Worm (Caenorhabditis elegans) whole organism, late embryonic: ENCODE results near the gene cmd-1.
"Not testable (repeated sequence)": the region's sequence is repeated elsewhere in the genome, so short reads cannot be mapped to it uniquely, and the experiment has no call there.

Experiments used
- C08G9.2 ChIP-seq: sonication (generic microtip); optimal IDR thresholded peaks from 2 replicates; lab custom pipeline; 2016; ENCODE audit warnings: mild to moderate bottlenecking, missing genetic modification characterization, moderate library complexity, missing compliant biosample characterization
- F13H6.1 ChIP-seq: sonication (generic microtip); optimal IDR thresholded peaks from 2 replicates; lab custom pipeline; 2016; ENCODE audit warnings: missing genetic modification characterization, missing compliant biosample characterization
- Y22D7AL.16 ChIP-seq: sonication (generic microtip); optimal IDR thresholded peaks from 2 replicates; lab custom pipeline; 2016; ENCODE audit warnings: missing genetic modification characterization, missing compliant biosample characterization
- ahr-1 ChIP-seq: sonication (generic microtip); optimal IDR thresholded peaks from 2 replicates; lab custom pipeline; 2016; ENCODE audit warnings: missing genetic modification characterization, missing compliant biosample characterization
- ama-1 ChIP-seq: fragments of 150-350 bp; optimal IDR thresholded peaks from 2 replicates; lab custom pipeline; 2014
- ceh-14 ChIP-seq: sonication (generic microtip); optimal IDR thresholded peaks from 2 replicates; lab custom pipeline; 2016; ENCODE audit warnings: missing genotype, missing genetic modification characterization, missing compliant biosample characterization
- ceh-18 ChIP-seq: sonication (generic microtip); optimal IDR thresholded peaks from 2 replicates; lab custom pipeline; 2016; ENCODE audit warnings: missing genetic modification characterization, missing compliant biosample characterization
- ceh-19 ChIP-seq: fragments of 200-800 bp; sonication (Bioruptor generic); optimal IDR thresholded peaks from 2 replicates; lab custom pipeline; 2018; ENCODE audit warnings: mild to moderate bottlenecking, missing genetic modification characterization, missing compliant biosample characterization
- ceh-2 ChIP-seq: sonication (generic microtip); optimal IDR thresholded peaks from 2 replicates; lab custom pipeline; 2016; ENCODE audit warnings: missing genotype, missing genetic modification characterization, missing compliant biosample characterization
- ceh-22 ChIP-seq: sonication (generic microtip); optimal IDR thresholded peaks from 2 replicates; lab custom pipeline; 2017; ENCODE audit warnings: missing biosample characterization, missing genetic modification characterization
- ceh-31 ChIP-seq: sonication (generic microtip); optimal IDR thresholded peaks from 2 replicates; lab custom pipeline; 2016; ENCODE audit warnings: missing genetic modification characterization, missing compliant biosample characterization
- ceh-34 ChIP-seq: sonication (generic microtip); optimal IDR thresholded peaks from 2 replicates; lab custom pipeline; 2016; ENCODE audit warnings: mild to moderate bottlenecking, missing genetic modification characterization, missing compliant biosample characterization
- ceh-45 ChIP-seq: fragments of 200-800 bp; sonication (Bioruptor generic); IDR thresholded peaks from 2 replicates; pipeline ENCODE4 v1.3.6; 2022; ENCODE audit warnings: missing genetic modification reagents, missing genetic modification characterization, missing compliant biosample characterization
- ceh-6 ChIP-seq: fragments of 200-800 bp; sonication (Bioruptor generic); optimal IDR thresholded peaks from 2 replicates; lab custom pipeline; 2018; ENCODE audit warnings: mild to moderate bottlenecking, missing genetic modification characterization, missing compliant biosample characterization
- ceh-9 ChIP-seq: sonication (generic microtip); optimal IDR thresholded peaks from 2 replicates; lab custom pipeline; 2016; ENCODE audit warnings: mild to moderate bottlenecking, missing genetic modification characterization, inconsistent platforms, missing compliant biosample characterization
- dmd-4 ChIP-seq: sonication (generic microtip); optimal IDR thresholded peaks from 2 replicates; lab custom pipeline; 2016; ENCODE audit warnings: borderline replicate concordance, missing genetic modification characterization, missing compliant biosample characterization
- elt-2 ChIP-seq: sonication (generic microtip); optimal IDR thresholded peaks from 2 replicates; lab custom pipeline; 2016; ENCODE audit warnings: missing genetic modification reagents, missing genetic modification characterization, missing compliant biosample characterization
- elt-4 ChIP-seq: sonication (generic microtip); optimal IDR thresholded peaks from 2 replicates; lab custom pipeline; 2016; ENCODE audit warnings: missing genetic modification characterization, missing compliant biosample characterization
- ets-4 ChIP-seq: sonication (generic microtip); optimal IDR thresholded peaks from 2 replicates; lab custom pipeline; 2016; ENCODE audit warnings: missing genetic modification characterization, missing compliant biosample characterization
- fax-1 ChIP-seq: sonication (generic microtip); optimal IDR thresholded peaks from 2 replicates; lab custom pipeline; 2016; ENCODE audit warnings: missing genotype, missing genetic modification characterization, missing compliant biosample characterization
- fkh-6 ChIP-seq: sonication (generic microtip); optimal IDR thresholded peaks from 2 replicates; lab custom pipeline; 2016; ENCODE audit warnings: missing genetic modification characterization, missing compliant biosample characterization
- gmeb-2 ChIP-seq: sonication (generic microtip); optimal IDR thresholded peaks from 2 replicates; lab custom pipeline; 2016; ENCODE audit warnings: missing genetic modification characterization, inconsistent platforms, missing compliant biosample characterization
- hlh-30 ChIP-seq: sonication (generic microtip); optimal IDR thresholded peaks from 2 replicates; lab custom pipeline; 2017; ENCODE audit warnings: antibody characterized with exemption, missing genetic modification characterization, missing compliant biosample characterization; ENCODE audit not compliant: insufficient read depth
- hlh-6 ChIP-seq: sonication (generic microtip); optimal IDR thresholded peaks from 2 replicates; lab custom pipeline; 2016; ENCODE audit warnings: missing genotype, missing genetic modification characterization, missing compliant biosample characterization
- hlh-8 ChIP-seq: sonication (generic microtip); optimal IDR thresholded peaks from 2 replicates; lab custom pipeline; 2016; ENCODE audit warnings: missing genotype, missing genetic modification characterization, missing compliant biosample characterization
- lim-6 ChIP-seq: sonication (generic microtip); optimal IDR thresholded peaks from 2 replicates; lab custom pipeline; 2016; ENCODE audit warnings: missing genetic modification characterization, missing compliant biosample characterization
- lin-11 ChIP-seq: fragments of 200-800 bp; sonication (Bioruptor generic); optimal IDR thresholded peaks from 2 replicates; lab custom pipeline; 2018; ENCODE audit warnings: mild to moderate bottlenecking, missing genetic modification characterization, missing compliant biosample characterization
- mec-3 ChIP-seq: sonication (generic microtip); optimal IDR thresholded peaks from 2 replicates; lab custom pipeline; 2016; ENCODE audit warnings: borderline replicate concordance, missing genetic modification characterization, missing compliant biosample characterization
- pag-3 ChIP-seq: sonication (generic microtip); optimal IDR thresholded peaks from 2 replicates; lab custom pipeline; 2016; ENCODE audit warnings: missing compliant biosample characterization, missing genetic modification characterization, borderline replicate concordance
- pax-1 ChIP-seq: fragments of 150-350 bp; optimal IDR thresholded peaks from 2 replicates; lab custom pipeline; 2014; ENCODE audit warnings: missing biosample characterization, missing genetic modification characterization
- pqm-1 ChIP-seq: sonication (generic microtip); optimal IDR thresholded peaks from 2 replicates; lab custom pipeline; 2016; ENCODE audit warnings: missing genetic modification characterization, missing compliant biosample characterization
- ref-2 ChIP-seq: sonication (generic microtip); optimal IDR thresholded peaks from 2 replicates; lab custom pipeline; 2016; ENCODE audit warnings: missing genetic modification characterization, missing compliant biosample characterization
- rnt-1 ChIP-seq: sonication (generic microtip); optimal IDR thresholded peaks from 2 replicates; lab custom pipeline; 2016; ENCODE audit warnings: missing genetic modification characterization, missing compliant biosample characterization
- sox-2 ChIP-seq: fragments of 200-800 bp; sonication (Bioruptor generic); IDR thresholded peaks from 2 replicates; pipeline ENCODE4 v1.3.6; 2022; ENCODE audit warnings: missing genetic modification reagents, missing genetic modification characterization, missing compliant biosample characterization
- sox-4 ChIP-seq: sonication (generic microtip); optimal IDR thresholded peaks from 2 replicates; lab custom pipeline; 2017; ENCODE audit warnings: mild to moderate bottlenecking, missing genetic modification characterization, inconsistent platforms, missing compliant biosample characterization
- syd-9 ChIP-seq: sonication (generic microtip); optimal IDR thresholded peaks from 2 replicates; lab custom pipeline; 2016; ENCODE audit warnings: mild to moderate bottlenecking, missing genetic modification characterization, moderate library complexity, missing compliant biosample characterization
- tbx-2 ChIP-seq: sonication (generic microtip); optimal IDR thresholded peaks from 2 replicates; lab custom pipeline; 2016; ENCODE audit warnings: missing genetic modification characterization, missing compliant biosample characterization
- tbx-7 ChIP-seq: sonication (generic microtip); optimal IDR thresholded peaks from 2 replicates; lab custom pipeline; 2016; ENCODE audit warnings: missing genotype, missing genetic modification characterization, missing compliant biosample characterization
- unc-3 ChIP-seq, 2 experiments: fragments of 200-800 bp in 1 of 2; sonication (Bioruptor generic) in 1 of 2; sonication (generic microtip) in 1 of 2; conservative IDR thresholded peaks in 1 of 2; optimal IDR thresholded peaks in 1 of 2; 2 replicates each; pipeline versions ENCODE4 v1.3.6 to Lab custom; 2016 to 2022; ENCODE audit warnings: missing compliant biosample characterization in 2 of 2, missing genetic modification characterization in 2 of 2, missing genetic modification reagents in 1 of 2
- unc-42 ChIP-seq: sonication (generic microtip); optimal IDR thresholded peaks from 2 replicates; lab custom pipeline; 2016; ENCODE audit warnings: missing genotype, missing genetic modification characterization, missing compliant biosample characterization
- unc-86 ChIP-seq: sonication (generic microtip); optimal IDR thresholded peaks from 2 replicates; lab custom pipeline; 2016; ENCODE audit warnings: missing genetic modification characterization, missing compliant biosample characterization
- zip-5 ChIP-seq: sonication (generic microtip); optimal IDR thresholded peaks from 2 replicates; lab custom pipeline; 2016; ENCODE audit warnings: missing genetic modification characterization, missing compliant biosample characterization

Gene cmd-1

ce11 chrV:1195995-1196394 lies 39.9 kb downstream of the cmd-1 start, which contains the start of the genes wrb-1 and Y50D4A.4:
TSS of gene wrb-1 (plus strand) at chrV:1196072.
TSS of gene Y50D4A.4 (minus strand) at chrV:1196127.
- TF ChIP-seq hlh-8 (tag; lab: Kevin White, UChicago): no peak
- peak; percentile 13 for TF ChIP-seq unc-42 (tag; lab: Kevin White, UChicago)
- no peak for TF ChIP-seq pax-1
- peak; percentile 29 for TF ChIP-seq ref-2

ce11 chrV:1197064-1197724 lies 41.1 kb downstream of the cmd-1 start:
- TF ChIP-seq fax-1 (tag; lab: Kevin White, UChicago) (peak; percentile 86), tbx-2 (tag; lab: Kevin White, UChicago) (peak; percentile 86), fkh-6 (tag; lab: Kevin White, UChicago) (peak; percentile 22), ceh-6 (GFP tag; lab: Kevin White, UChicago) (peak; percentile 29), rnt-1 (tag; lab: Kevin White, UChicago) (peak; percentile 84), elt-2 (peak; percentile 29), hlh-8 (tag; lab: Kevin White, UChicago) (peak; percentile 62), ceh-14 (peak; percentile 92), ahr-1 (tag; lab: Kevin White, UChicago) (peak; percentile 19), C08G9.2 (peak; percentile 93), unc-3 (GFP tag; conservative IDR thresholded peaks at IDR 0.05; lab: Robert Waterston, UW) (peak; percentile 59), tbx-7 (peak; percentile 81), ceh-19 (GFP tag; lab: Kevin White, UChicago) (peak; percentile 30), ets-4 (tag; lab: Kevin White, UChicago) (peak; percentile 86), zip-5 (tag; lab: Kevin White, UChicago) (peak; percentile 63), unc-42 (tag; lab: Kevin White, UChicago) (peak; percentile 64), F13H6.1 (tag; lab: Kevin White, UChicago) (peak; percentile 81), pqm-1 (peak; percentile 20), pag-3 (tag; lab: Kevin White, UChicago) (peak; percentile 80), gmeb-2 (tag; lab: Kevin White, UChicago) (peak; percentile 33), syd-9 (tag; lab: Kevin White, UChicago) (peak; percentile 65), lim-6 (tag; lab: Kevin White, UChicago) (peak; percentile 84), ref-2 (peak; percentile 89), mec-3 (peak; percentile 86), hlh-6 (tag; lab: Kevin White, UChicago) (peak; percentile 68), ceh-34 (peak; percentile 83), ceh-2 (tag; lab: Kevin White, UChicago) (peak; percentile 85), ceh-18 (tag; lab: Kevin White, UChicago) (peak; percentile 67), unc-86 (tag; lab: Kevin White, UChicago) (peak; percentile 36), dmd-4 (tag; lab: Kevin White, UChicago) (peak; percentile 83), ceh-31 (tag; lab: Kevin White, UChicago) (peak; percentile 99)
- TF ChIP-seq unc-3 (tag; optimal IDR thresholded peaks at IDR 0.05; lab: Kevin White, UChicago): not testable (repeated sequence)

DNA sequence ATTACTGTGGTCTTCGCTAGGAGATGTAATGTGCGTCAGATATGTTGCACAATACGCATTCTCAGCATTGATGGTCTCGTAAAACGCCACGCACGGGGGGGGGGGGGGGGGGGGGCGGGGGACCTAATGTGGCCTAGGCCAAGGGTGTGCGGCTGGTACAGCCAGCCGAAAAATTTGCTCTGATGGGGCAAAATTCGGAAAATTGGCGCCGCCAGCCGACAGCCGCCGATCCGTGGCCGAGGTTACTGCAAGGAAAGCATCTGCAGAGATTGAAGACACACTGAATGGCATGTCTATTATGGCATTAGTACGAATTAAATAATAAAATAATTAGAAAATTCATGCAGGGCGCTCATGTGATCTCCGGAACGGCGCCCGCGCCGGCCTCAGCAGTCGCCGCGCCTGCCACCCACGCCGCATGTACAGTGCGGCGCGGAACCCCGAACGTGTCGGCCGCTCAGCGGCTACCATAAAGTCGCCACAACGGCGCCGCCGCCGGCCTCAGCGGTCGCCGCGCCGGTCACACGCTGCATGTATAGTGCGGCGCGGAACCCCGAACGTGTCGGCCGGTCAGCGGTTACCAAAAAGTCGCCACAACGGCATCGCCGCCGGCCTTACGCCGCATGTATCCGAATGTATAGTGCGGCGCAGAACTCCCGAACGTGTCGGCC lies 43.3 kb downstream of the cmd-1 start, which contains the start of gene Y50D4A.6:
TSS of gene Y50D4A.6 (minus strand) at position 51 of the 671 bp plus-strand sequence.
- TF ChIP-seq zip-5 (tag; lab: Kevin White, UChicago): no peak
- no peak for TF ChIP-seq Y22D7AL.16
- no peak for TF ChIP-seq lin-11 (tag; lab: Kevin White, UChicago)
- no peak for TF ChIP-seq ceh-18 (tag; lab: Kevin White, UChicago)
- TF ChIP-seq ref-2: no peak
- TF ChIP-seq unc-3 (GFP tag; conservative IDR thresholded peaks at IDR 0.05; lab: Robert Waterston, UW): no peak
- no peak for TF ChIP-seq unc-3 (tag; optimal IDR thresholded peaks at IDR 0.05; lab: Kevin White, UChicago)
- TF ChIP-seq sox-2 (GFP tag; lab: Robert Waterston, UW): no peak
- TF ChIP-seq elt-4 (tag; lab: Kevin White, UChicago): no peak
- TF ChIP-seq tbx-2 (tag; lab: Kevin White, UChicago): no peak
- no peak for TF ChIP-seq hlh-30 (tag; lab: Kevin White, UChicago)
- TF ChIP-seq ceh-34: no peak
- no peak for TF ChIP-seq syd-9 (tag; lab: Kevin White, UChicago)
- TF ChIP-seq ceh-22 (tag; lab: Kevin White, UChicago): no peak
- TF ChIP-seq sox-4 (tag; lab: Kevin White, UChicago): no peak
- no peak for TF ChIP-seq ceh-9 (tag; lab: Kevin White, UChicago)
- no peak for TF ChIP-seq ama-1 (lab: Kevin White, UChicago)
- TF ChIP-seq ceh-45 (GFP tag; lab: Robert Waterston, UW): no peak
